Worm (Caenorhabditis elegans) whole organism, L1 larva: ENCODE measurements around the gene F18A1.1.

Experiments
- fkh-10 ChIP-seq: sonication (generic microtip); optimal IDR thresholded peaks from 2 replicates; lab custom pipeline; 2017; ENCODE audit warnings: missing biosample characterization, missing genetic modification reagents, missing genetic modification characterization
- mdl-1 ChIP-seq, 2 experiments: fragments of 150-350 bp; optimal IDR thresholded peaks; 2 replicates each; lab custom pipeline; 2014 to 2017; ENCODE audit warnings: missing biosample characterization in 2 of 2, missing genetic modification characterization in 2 of 2, inconsistent platforms in 1 of 2
- unc-62 ChIP-seq: fragments of 150-350 bp; optimal IDR thresholded peaks from 2 replicates; lab custom pipeline; 2014; ENCODE audit warnings: missing biosample characterization, missing genetic modification reagents, missing genetic modification characterization

DNA sequence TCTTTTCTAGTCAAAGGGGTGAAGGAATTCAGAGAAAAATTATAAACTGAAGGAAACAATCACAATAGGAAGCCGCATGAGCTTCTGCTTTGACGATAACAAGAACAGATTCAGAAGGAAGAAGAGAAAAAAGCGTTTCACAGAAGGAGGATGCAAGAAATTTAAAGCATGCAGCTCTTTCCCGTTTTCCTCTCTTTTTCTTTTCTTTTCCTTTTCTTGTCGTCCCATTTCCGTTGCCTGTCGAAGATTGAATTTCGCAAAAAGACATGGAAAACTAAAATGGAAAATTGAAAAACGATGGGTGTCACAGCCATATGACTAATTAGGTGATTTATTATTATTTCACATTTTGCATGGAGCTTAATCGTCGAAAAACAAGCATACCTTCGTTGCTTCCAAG is 31.4 kb downstream of the F18A1.1 start:
- no peak for TF ChIP-seq unc-62
- no peak for TF ChIP-seq mdl-1 (tag; optimal IDR thresholded peaks at IDR 0.05; lab: Kevin White, UChicago)
- TF ChIP-seq fkh-10: peak; percentile 89
